Fruit fly (Drosophila melanogaster) whole organism, embryonic: ENCODE measurements around the gene NdufV3.
A peak's percentile ranks its signal among the peaks of the same experiment; 100 is the strongest.

ENCODE experiments used
- Aef1 ChIP-seq: fragments of 200-800 bp; sonication (Bioruptor generic); IDR thresholded peaks from 3 replicates; pipeline ENCODE4 v1.3.6; 2022; ENCODE audit warnings: missing biosample characterization, missing genetic modification characterization
- CG10654 ChIP-seq: fragments of 200-800 bp; sonication (Bioruptor generic); optimal IDR thresholded peaks from 2 replicates; lab custom pipeline; 2016; ENCODE audit warnings: missing biosample characterization, missing genetic modification characterization
- CG13424 ChIP-seq: fragments of 200-800 bp; sonication (Bioruptor generic); optimal IDR thresholded peaks from 2 replicates; lab custom pipeline; 2019; ENCODE audit warnings: missing biosample characterization, mild to moderate bottlenecking, missing genetic modification characterization, moderate library complexity
- CG14050 ChIP-seq: fragments of 200-800 bp; sonication (Bioruptor generic); IDR thresholded peaks from 3 replicates; pipeline ENCODE4 v1.3.6; 2022; ENCODE audit warnings: missing biosample characterization, missing genetic modification characterization
- CG14441 ChIP-seq: fragments of 200-800 bp; sonication (Bioruptor generic); IDR thresholded peaks from 2 replicates; pipeline ENCODE4 v1.3.6; 2022; ENCODE audit warnings: missing biosample characterization, missing genetic modification characterization
- CG14667 ChIP-seq: fragments of 200-800 bp; sonication (Bioruptor generic); IDR thresholded peaks from 2 replicates; pipeline ENCODE4 v1.3.6; 2022; ENCODE audit warnings: missing biosample characterization, missing genetic modification characterization
- CG14860 ChIP-seq: fragments of 200-800 bp; sonication (Bioruptor generic); IDR thresholded peaks from 3 replicates; pipeline ENCODE4 v1.3.6; 2022; ENCODE audit warnings: missing biosample characterization, missing genetic modification characterization; ENCODE audit not compliant: partially characterized antibody
- CG14965 ChIP-seq: fragments of 200-800 bp; sonication (Bioruptor generic); optimal IDR thresholded peaks from 2 replicates; lab custom pipeline; 2016; ENCODE audit warnings: missing biosample characterization, missing genetic modification characterization, borderline replicate concordance
- CG15011 ChIP-seq: fragments of 200-800 bp; sonication (Bioruptor generic); optimal IDR thresholded peaks from 3 replicates; lab custom pipeline; 2018; ENCODE audit warnings: missing biosample characterization, mild to moderate bottlenecking, missing genetic modification characterization
- CG15514 ChIP-seq: fragments of 200-800 bp; sonication (Bioruptor generic); optimal IDR thresholded peaks from 3 replicates; lab custom pipeline; 2017; ENCODE audit warnings: missing biosample characterization, missing genetic modification characterization, mild to moderate bottlenecking, moderate library complexity, missing genetic modification reagents
- CG17385 ChIP-seq: fragments of 200-800 bp; sonication (Bioruptor generic); optimal IDR thresholded peaks from 3 replicates; lab custom pipeline; 2018; ENCODE audit warnings: missing biosample characterization, mild to moderate bottlenecking, missing genetic modification characterization
- CG30020 ChIP-seq: fragments of 200-800 bp; optimal IDR thresholded peaks from 2 replicates; lab custom pipeline; 2019; ENCODE audit warnings: missing biosample characterization, mild to moderate bottlenecking, missing genetic modification characterization, moderate library complexity
- CG30403 ChIP-seq: fragments of 200-800 bp; sonication (Bioruptor generic); optimal IDR thresholded peaks from 3 replicates; lab custom pipeline; 2016; ENCODE audit warnings: missing biosample characterization, missing genetic modification characterization
- CG31365 ChIP-seq: fragments of 200-800 bp; sonication (Bioruptor generic); optimal IDR thresholded peaks from 2 replicates; lab custom pipeline; 2018; ENCODE audit warnings: missing biosample characterization, mild to moderate bottlenecking, missing genetic modification characterization
- CG32767 ChIP-seq: fragments of 200-800 bp; sonication (Bioruptor generic); IDR thresholded peaks from 2 replicates; pipeline ENCODE4 v1.3.6; 2022; ENCODE audit warnings: missing biosample characterization, missing genetic modification characterization
- CG4360 ChIP-seq: fragments of 200-800 bp; sonication (Bioruptor generic); IDR thresholded peaks from 2 replicates; pipeline ENCODE4 v1.3.6; 2022; ENCODE audit warnings: missing biosample characterization, missing genetic modification characterization
- CG4404 ChIP-seq: fragments of 200-800 bp; sonication (Bioruptor generic); IDR thresholded peaks from 2 replicates; pipeline ENCODE4 v1.3.6; 2022; ENCODE audit warnings: missing biosample characterization, missing genetic modification characterization
- CG4617 ChIP-seq: fragments of 200-800 bp; sonication (Bioruptor generic); optimal IDR thresholded peaks from 3 replicates; lab custom pipeline; 2016; ENCODE audit warnings: missing biosample characterization, missing genetic modification characterization, borderline replicate concordance
- CG4820 ChIP-seq: fragments of 200-800 bp; sonication (Bioruptor generic); optimal IDR thresholded peaks from 3 replicates; lab custom pipeline; 2016; ENCODE audit warnings: missing biosample characterization, missing genetic modification characterization
- CG7556 ChIP-seq: fragments of 200-800 bp; sonication (Bioruptor generic); optimal IDR thresholded peaks from 2 replicates; lab custom pipeline; 2017; ENCODE audit warnings: missing biosample characterization, mild to moderate bottlenecking, missing genetic modification characterization
- CG7745 ChIP-seq: fragments of 200-800 bp; sonication (Bioruptor generic); optimal IDR thresholded peaks from 2 replicates; lab custom pipeline; 2018; ENCODE audit warnings: missing biosample characterization, mild to moderate bottlenecking, missing genetic modification characterization, moderate library complexity
- CG8089 ChIP-seq: fragments of 200-800 bp; sonication (Bioruptor generic); optimal IDR thresholded peaks from 3 replicates; lab custom pipeline; 2016; ENCODE audit warnings: missing biosample characterization, missing genetic modification characterization
- CG8359 ChIP-seq: fragments of 200-800 bp; sonication (Bioruptor generic); optimal IDR thresholded peaks from 2 replicates; lab custom pipeline; 2017; ENCODE audit warnings: missing biosample characterization, mild to moderate bottlenecking, missing genetic modification characterization, borderline replicate concordance
- Deaf1 ChIP-seq: fragments of 200-800 bp; optimal IDR thresholded peaks from 3 replicates; lab custom pipeline; 2019; ENCODE audit warnings: missing biosample characterization, mild to moderate bottlenecking, missing genetic modification characterization, moderate library complexity
- Dip2 ChIP-seq: fragments of 200-800 bp; sonication (Bioruptor generic); IDR thresholded peaks from 2 replicates; pipeline ENCODE4 v1.3.6; 2022; ENCODE audit warnings: missing biosample characterization, missing genetic modification characterization
- Drgx ChIP-seq: fragments of 200-800 bp; sonication (Bioruptor generic); IDR thresholded peaks from 2 replicates; pipeline ENCODE4 v1.3.6; 2022; ENCODE audit warnings: missing biosample characterization, missing genetic modification characterization
- Ets97D ChIP-seq: fragments of 200-800 bp; sonication (Bioruptor generic); optimal IDR thresholded peaks from 3 replicates; lab custom pipeline; 2016; ENCODE audit warnings: missing biosample characterization, missing genetic modification characterization
- GATAe ChIP-seq: fragments of 200-800 bp; sonication (Bioruptor generic); conservative IDR thresholded peaks from 2 replicates; pipeline ENCODE4 v1.3.6; 2022; ENCODE audit warnings: missing biosample characterization, missing genetic modification characterization
- Jarid2 ChIP-seq: fragments of 200-800 bp; sonication (Bioruptor generic); optimal IDR thresholded peaks from 3 replicates; lab custom pipeline; 2017; ENCODE audit warnings: mild to moderate bottlenecking, missing biosample characterization, missing genetic modification reagents, missing genetic modification characterization
- MBD-R2 ChIP-seq: fragments of 200-800 bp; sonication (Bioruptor generic); IDR thresholded peaks from 2 replicates; pipeline ENCODE4 v1.3.6; 2022; ENCODE audit warnings: missing biosample characterization, missing genetic modification characterization
- MESR4 ChIP-seq: fragments of 200-800 bp; sonication (Bioruptor generic); optimal IDR thresholded peaks from 2 replicates; lab custom pipeline; 2018; ENCODE audit warnings: missing biosample characterization, mild to moderate bottlenecking, missing genetic modification characterization, moderate library complexity
- NC2α ChIP-seq: fragments of 200-800 bp; sonication (Bioruptor generic); optimal IDR thresholded peaks from 2 replicates; lab custom pipeline; 2016; ENCODE audit warnings: missing biosample characterization, missing genetic modification characterization
- NK7.1 ChIP-seq: fragments of 200-800 bp; sonication (Bioruptor generic); optimal IDR thresholded peaks from 3 replicates; lab custom pipeline; 2016; ENCODE audit warnings: missing biosample characterization, missing genetic modification characterization
- Pdp1 ChIP-seq, 2 experiments: fragments of 200-800 bp; sonication (Bioruptor generic); optimal IDR thresholded peaks; 3 replicates each; lab custom pipeline; 2016; ENCODE audit warnings: missing biosample characterization in 2 of 2, missing genetic modification characterization in 2 of 2, mild to moderate bottlenecking in 1 of 2, moderate library complexity in 1 of 2
- ash1 ChIP-seq: fragments of 200-800 bp; sonication (Bioruptor generic); optimal IDR thresholded peaks from 2 replicates; lab custom pipeline; 2018; ENCODE audit warnings: missing biosample characterization, mild to moderate bottlenecking, missing genetic modification characterization
- bcd ChIP-seq: fragments of 200-800 bp; sonication (Bioruptor generic); optimal IDR thresholded peaks from 2 replicates; lab custom pipeline; 2017; ENCODE audit warnings: missing biosample characterization, mild to moderate bottlenecking, missing genetic modification characterization
- bowl ChIP-seq: fragments of 200-800 bp; sonication (Bioruptor generic); IDR thresholded peaks from 2 replicates; pipeline ENCODE4 v1.3.6; 2022; ENCODE audit warnings: missing biosample characterization, missing genetic modification characterization
- chn ChIP-seq: fragments of 200-800 bp; sonication (Bioruptor generic); optimal IDR thresholded peaks from 2 replicates; lab custom pipeline; 2016; ENCODE audit warnings: missing biosample characterization, missing genetic modification characterization
- dysf ChIP-seq: fragments of 200-800 bp; sonication (Bioruptor generic); IDR thresholded peaks from 3 replicates; pipeline ENCODE4 v1.3.6; 2022; ENCODE audit warnings: missing biosample characterization, missing genetic modification characterization
- fru ChIP-seq: fragments of >200 bp; optimal IDR thresholded peaks from 2 replicates; lab custom pipeline; 2017
- kah ChIP-seq: fragments of 200-800 bp; sonication (Bioruptor generic); optimal IDR thresholded peaks from 2 replicates; lab custom pipeline; 2018; ENCODE audit warnings: missing biosample characterization, mild to moderate bottlenecking, missing genetic modification characterization
- kay ChIP-seq: fragments of 200-800 bp; sonication (Bioruptor generic); optimal IDR thresholded peaks from 2 replicates; lab custom pipeline; 2016; ENCODE audit warnings: missing biosample characterization, missing genetic modification characterization
- ken ChIP-seq: fragments of 200-800 bp; sonication (Bioruptor generic); IDR thresholded peaks from 3 replicates; pipeline ENCODE4 v1.3.6; 2022; ENCODE audit warnings: missing biosample characterization, missing genetic modification characterization
- lab ChIP-seq: fragments of 200-800 bp; sonication (Bioruptor generic); optimal IDR thresholded peaks from 3 replicates; lab custom pipeline; 2017; ENCODE audit warnings: missing biosample characterization, missing genetic modification characterization, mild to moderate bottlenecking, moderate library complexity, missing genetic modification reagents
- nerfin-2 ChIP-seq: fragments of 200-800 bp; sonication (Bioruptor generic); IDR thresholded peaks from 2 replicates; pipeline ENCODE4 v1.3.6; 2022; ENCODE audit warnings: missing biosample characterization, missing genetic modification characterization; ENCODE audit not compliant: partially characterized antibody
- nmo ChIP-seq: fragments of 200-800 bp; sonication (Bioruptor generic); optimal IDR thresholded peaks from 2 replicates; lab custom pipeline; 2018; ENCODE audit warnings: missing biosample characterization, mild to moderate bottlenecking, missing genetic modification characterization, moderate library complexity
- org-1 ChIP-seq: fragments of 200-800 bp; sonication (Bioruptor generic); optimal IDR thresholded peaks from 2 replicates; lab custom pipeline; 2017; ENCODE audit warnings: missing biosample characterization, missing genetic modification characterization
- p53 ChIP-seq: fragments of 200-800 bp; sonication (Bioruptor generic); optimal IDR thresholded peaks from 2 replicates; lab custom pipeline; 2016; ENCODE audit warnings: missing biosample characterization, missing genetic modification characterization
- pb ChIP-seq: fragments of 200-800 bp; sonication (Bioruptor generic); optimal IDR thresholded peaks from 3 replicates; lab custom pipeline; 2016; ENCODE audit warnings: missing biosample characterization, missing genetic modification characterization
- psq ChIP-seq: fragments of 200-800 bp; sonication (Bioruptor generic); optimal IDR thresholded peaks from 2 replicates; lab custom pipeline; 2017; ENCODE audit warnings: missing biosample characterization, missing genetic modification characterization
- pum ChIP-seq: fragments of 200-800 bp; sonication (Bioruptor generic); optimal IDR thresholded peaks from 2 replicates; lab custom pipeline; 2016; ENCODE audit warnings: missing biosample characterization, missing genetic modification characterization
- seq ChIP-seq: fragments of 200-800 bp; sonication (Bioruptor generic); IDR thresholded peaks from 2 replicates; pipeline ENCODE4 v1.3.6; 2022; ENCODE audit warnings: missing biosample characterization, missing genetic modification characterization

NdufV3 gene

DNA sequence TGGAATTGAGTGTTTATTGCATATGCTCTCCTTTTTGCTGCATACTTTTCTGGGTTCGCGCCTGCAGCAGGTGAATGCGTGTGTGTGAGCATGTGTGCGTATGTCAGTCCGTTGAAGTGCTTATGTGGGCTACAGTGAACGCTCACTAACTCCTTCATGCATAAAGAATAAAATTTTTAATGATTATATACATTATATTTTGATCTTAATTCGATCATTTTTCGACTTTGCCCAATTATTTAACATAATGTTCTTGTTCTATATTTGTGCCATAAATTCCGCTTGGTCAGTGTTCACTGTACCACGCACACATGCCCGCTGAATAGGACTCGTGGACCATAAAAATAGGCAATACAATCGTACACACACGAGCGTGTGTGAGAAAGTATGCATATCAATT lies 21.0 kb downstream of the NdufV3 start (continued):
- TF ChIP-seq CG15011 (GFP tag; lab: Kevin White, UChicago) (no peak), CG13424 (no peak), CG8089 (GFP tag; lab: Kevin White, UChicago) (no peak), bowl (GFP tag; lab: Robert Waterston, UW) (no peak), ash1 (GFP tag; lab: Kevin White, UChicago) (no peak), CG30403 (GFP tag; lab: Kevin White, UChicago) (peak; percentile 20), MBD-R2 (0 out of 2 replicates have a peak, but pooled peaks have one; percentile 19), MESR4 (GFP tag; lab: Kevin White, UChicago) (no peak), CG14860 (GFP tag; lab: Robert Waterston, UW) (no peak), Pdp1 (GFP tag; optimal IDR thresholded peaks at IDR 0.05; lab: Kevin White, UChicago) (no peak), dysf (GFP tag; lab: Robert Waterston, UW) (peak; percentile 69), CG30020 (no peak), nerfin-2 (GFP tag; lab: Robert Waterston, UW) (no peak), lab (GFP tag; lab: Kevin White, UChicago) (peak; percentile 16), kay (no peak), seq (peak; percentile 28; the same call in 1 of the 2 replicates), nmo (GFP tag; lab: Kevin White, UChicago) (peak; percentile 28), CG14441 (GFP tag; lab: Robert Waterston, UW) (peak; percentile 51), org-1 (GFP tag; lab: Kevin White, UChicago) (no peak), Drgx (GFP tag; lab: Robert Waterston, UW) (peak; percentile 70), CG17385 (no peak), CG10654 (GFP tag; lab: Kevin White, UChicago) (no peak), CG32767 (GFP tag; lab: Robert Waterston, UW) (no peak), kah (GFP tag; lab: Kevin White, UChicago) (no peak), CG4360 (GFP tag; lab: Robert Waterston, UW) (no peak), CG4617 (no peak), NK7.1 (GFP tag; lab: Kevin White, UChicago) (no peak), Ets97D (GFP tag; lab: Kevin White, UChicago) (no peak), Jarid2 (no peak), pum (no peak), CG14965 (GFP tag; lab: Kevin White, UChicago) (no peak), p53 (GFP tag; lab: Kevin White, UChicago) (no peak), CG15514 (GFP tag; lab: Kevin White, UChicago) (no peak), NC2α (GFP tag; lab: Kevin White, UChicago) (no peak), GATAe (GFP tag; lab: Robert Waterston, UW) (no peak), CG4820 (GFP tag; lab: Kevin White, UChicago) (no peak), CG31365 (tag; lab: Kevin White, UChicago) (no peak), CG7556 (GFP tag; lab: Kevin White, UChicago) (no peak), fru (no peak), pb (GFP tag; lab: Kevin White, UChicago) (no peak), Deaf1 (tag; lab: Kevin White, UChicago) (no peak), psq (GFP tag; lab: Kevin White, UChicago) (no peak), chn (GFP tag; lab: Kevin White, UChicago) (no peak), Aef1 (GFP tag; lab: Robert Waterston, UW) (no peak), CG7745 (no peak), bcd (GFP tag; lab: Kevin White, UChicago) (peak; percentile 15), CG14050 (GFP tag; lab: Robert Waterston, UW) (peak; percentile 39; the same call in 1 of the 3 replicates), CG14667 (GFP tag; lab: Robert Waterston, UW) (0 out of 2 replicates have a peak, but pooled peaks have one; percentile 29), ken (GFP tag; lab: Robert Waterston, UW) (no peak), CG8359 (no peak), CG4404 (GFP tag; lab: Robert Waterston, UW) (no peak), Dip2 (no peak)
